Fruit fly (Drosophila melanogaster): ENCODE measurements around the gene omd.
A peak's percentile ranks its signal among the peaks of the same experiment; 100 is the strongest.

Gene omd

DNA sequence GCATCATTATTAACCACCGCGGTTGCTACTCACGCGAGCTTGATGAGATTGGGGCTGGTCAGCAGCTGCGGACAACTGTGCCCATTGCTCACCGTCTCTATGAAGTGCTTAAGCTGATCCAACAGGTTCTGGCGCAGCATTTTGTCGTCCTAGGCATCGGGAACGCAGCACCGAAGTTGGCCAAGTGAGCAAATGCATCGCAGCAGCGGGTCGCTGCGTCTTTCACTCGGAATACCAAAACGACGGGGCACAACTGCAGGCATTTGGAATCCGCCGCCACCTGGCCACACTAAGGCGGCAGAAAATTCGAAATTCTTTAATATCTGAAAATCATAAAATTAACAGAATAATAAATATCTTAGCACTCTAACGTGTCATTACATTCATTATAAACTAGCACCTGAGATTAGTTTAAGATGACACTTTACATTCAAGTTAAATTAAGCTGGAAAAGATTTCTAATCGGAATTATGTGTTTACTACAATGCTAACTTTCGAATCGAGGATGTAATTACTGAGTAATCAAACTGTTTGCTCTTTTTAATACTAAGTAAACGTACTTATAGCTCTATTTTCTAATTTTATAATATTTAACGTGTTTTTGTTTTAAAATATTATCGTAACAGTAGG is 3.9 kb downstream of the omd start:
- no peak for TF ChIP-seq CG17801 (GFP tag; optimal IDR thresholded peaks at IDR 0.05; ENCODE audit: partially characterized antibody)

DNA sequence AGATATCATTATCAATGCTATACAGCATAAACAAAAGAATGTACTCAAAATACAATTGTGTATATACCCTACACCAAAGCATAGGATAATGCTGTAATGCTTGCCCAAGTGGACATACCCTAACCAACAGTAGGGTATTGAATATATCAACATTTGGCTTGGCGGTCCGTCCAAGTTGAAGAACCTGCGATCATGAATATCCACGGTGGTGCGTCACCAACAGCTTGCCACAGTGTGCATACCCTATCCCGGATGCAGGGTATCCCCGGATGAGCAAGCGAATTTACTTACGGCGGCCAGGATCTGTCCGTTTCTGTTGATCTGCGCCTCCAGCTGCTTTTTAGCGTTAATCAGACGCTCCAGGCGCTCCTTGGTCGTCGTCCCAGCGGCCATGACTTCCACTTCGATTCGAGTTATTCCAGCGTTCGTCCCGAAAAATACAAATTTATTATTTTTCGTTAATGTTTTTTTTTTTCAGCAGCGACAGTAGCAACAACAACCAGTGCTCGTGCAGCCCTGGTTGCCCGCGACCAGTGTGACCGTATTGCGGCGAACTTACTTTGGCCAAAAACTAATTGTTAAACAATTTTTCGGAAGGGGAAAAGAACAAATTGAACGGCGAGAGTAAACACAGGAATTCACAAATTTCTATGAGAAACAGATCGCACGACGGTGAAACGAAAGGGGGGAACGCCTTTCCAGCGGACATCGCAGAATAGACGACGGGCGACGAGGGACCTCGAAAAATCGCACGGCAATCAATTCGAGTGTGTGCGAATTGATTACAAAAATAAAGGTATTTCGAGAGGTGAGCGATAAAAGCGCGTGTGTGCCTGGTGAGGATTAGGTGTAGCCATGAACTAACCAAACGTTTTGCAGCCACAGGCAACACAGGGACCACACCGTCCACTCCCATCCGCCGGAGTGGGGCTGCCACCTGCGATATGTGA is 10.6 kb downstream of the omd start, which contains the start of the genes Lkb1 and CG9588:
Gene Lkb1 (plus strand): TSS at position 413 of the 950 bp plus-strand sequence.
Gene CG9588 (minus strand): TSS at position 545 of the 950 bp plus-strand sequence.
- TF ChIP-seq CG17801 (GFP tag; optimal IDR thresholded peaks at IDR 0.05; ENCODE audit: partially characterized antibody), result no peak

DNA sequence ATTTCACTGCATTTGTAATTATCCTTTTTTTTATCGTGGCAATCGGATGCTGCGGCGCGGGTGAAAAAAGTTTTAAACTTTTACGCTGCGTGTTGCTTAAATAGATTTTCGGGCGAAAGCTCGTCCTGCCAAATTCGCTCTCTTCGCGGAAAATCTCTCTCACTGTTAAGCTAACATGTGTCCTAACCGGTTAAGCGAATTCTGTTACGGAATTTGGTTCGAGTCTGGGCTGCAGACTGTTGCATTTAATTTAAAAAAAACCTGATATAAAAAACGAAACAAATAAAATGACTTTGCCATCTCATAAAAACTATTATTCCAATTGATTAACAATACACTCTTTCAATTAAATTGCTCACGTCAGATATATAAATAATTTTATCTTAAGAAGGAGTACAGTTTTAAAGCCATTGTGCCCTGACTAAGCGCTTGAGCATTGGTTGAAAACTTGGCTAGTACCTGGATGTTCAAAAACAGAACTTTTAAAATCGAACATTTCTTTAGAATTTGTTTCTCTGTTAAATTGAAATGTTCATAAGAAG is 12.4 kb downstream of the omd start, which contains the start of gene Task6:
Gene Task6 (minus strand): TSS at position 51 of the 542 bp plus-strand sequence.
- TF ChIP-seq CG17801 (GFP tag; optimal IDR thresholded peaks at IDR 0.05; ENCODE audit: partially characterized antibody), result no peak

DNA sequence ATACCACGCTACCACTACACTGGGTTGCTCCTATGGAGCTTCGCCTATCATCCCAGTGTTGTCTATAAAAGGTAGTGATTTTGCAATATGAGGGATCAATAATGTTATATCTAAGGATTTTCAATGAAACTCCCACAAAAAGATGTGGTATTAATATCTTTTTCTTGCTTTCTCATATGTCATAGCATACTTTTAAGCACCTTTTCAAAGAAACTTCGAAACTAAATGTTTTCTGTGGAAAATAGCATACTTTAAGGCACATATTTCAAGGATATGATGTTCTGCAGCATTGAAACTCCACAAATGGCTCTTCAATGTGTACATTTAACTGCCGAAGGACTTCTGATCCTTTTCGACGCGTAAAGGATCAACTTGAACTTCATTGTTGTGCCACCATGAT is 14.1 kb downstream of the omd start:
- TF ChIP-seq CG17801 (GFP tag; optimal IDR thresholded peaks at IDR 0.05; ENCODE audit: partially characterized antibody), result no peak

DNA sequence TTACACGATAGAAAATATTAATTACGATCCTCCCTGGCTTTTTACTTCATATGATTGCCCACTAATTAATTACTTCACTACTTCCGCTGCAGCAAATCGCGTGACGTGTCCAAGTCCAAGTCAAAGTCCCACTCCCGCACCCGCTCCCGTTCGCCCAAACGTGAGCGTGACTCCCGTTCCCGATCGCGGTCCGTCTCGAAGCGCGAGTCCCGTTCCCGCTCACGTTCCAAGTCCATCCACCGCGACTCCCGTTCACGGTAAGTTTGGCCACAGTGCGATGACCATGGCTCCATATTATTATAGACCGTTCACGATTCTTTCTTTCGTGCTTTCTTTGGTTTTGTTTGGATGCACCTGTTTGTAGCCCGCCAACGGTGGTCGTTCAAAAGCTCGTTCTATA is 21.0 kb downstream of the omd start:
- TF ChIP-seq CG17801 (GFP tag; optimal IDR thresholded peaks at IDR 0.05; ENCODE audit: partially characterized antibody), result no peak

DNA sequence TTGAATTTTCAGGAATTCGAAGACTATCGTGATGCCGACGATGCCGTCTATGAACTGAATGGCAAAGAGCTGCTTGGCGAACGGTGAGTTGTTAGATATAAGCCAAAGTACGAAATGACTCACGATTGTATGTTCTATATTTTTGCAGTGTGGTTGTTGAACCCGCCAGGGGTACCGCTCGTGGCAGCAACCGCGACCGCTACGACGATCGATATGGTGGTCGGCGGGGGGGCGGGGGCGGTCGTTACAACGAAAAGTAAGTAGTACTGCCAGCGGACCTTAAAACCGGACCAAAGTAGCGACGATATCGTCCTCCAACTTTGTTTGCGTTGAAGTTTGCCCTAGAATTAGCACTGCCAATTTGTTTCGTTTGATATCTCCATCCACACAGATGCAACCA is 24.9 kb downstream of the omd start:
- no peak for TF ChIP-seq CG17801 (GFP tag; optimal IDR thresholded peaks at IDR 0.05; ENCODE audit: partially characterized antibody)

DNA sequence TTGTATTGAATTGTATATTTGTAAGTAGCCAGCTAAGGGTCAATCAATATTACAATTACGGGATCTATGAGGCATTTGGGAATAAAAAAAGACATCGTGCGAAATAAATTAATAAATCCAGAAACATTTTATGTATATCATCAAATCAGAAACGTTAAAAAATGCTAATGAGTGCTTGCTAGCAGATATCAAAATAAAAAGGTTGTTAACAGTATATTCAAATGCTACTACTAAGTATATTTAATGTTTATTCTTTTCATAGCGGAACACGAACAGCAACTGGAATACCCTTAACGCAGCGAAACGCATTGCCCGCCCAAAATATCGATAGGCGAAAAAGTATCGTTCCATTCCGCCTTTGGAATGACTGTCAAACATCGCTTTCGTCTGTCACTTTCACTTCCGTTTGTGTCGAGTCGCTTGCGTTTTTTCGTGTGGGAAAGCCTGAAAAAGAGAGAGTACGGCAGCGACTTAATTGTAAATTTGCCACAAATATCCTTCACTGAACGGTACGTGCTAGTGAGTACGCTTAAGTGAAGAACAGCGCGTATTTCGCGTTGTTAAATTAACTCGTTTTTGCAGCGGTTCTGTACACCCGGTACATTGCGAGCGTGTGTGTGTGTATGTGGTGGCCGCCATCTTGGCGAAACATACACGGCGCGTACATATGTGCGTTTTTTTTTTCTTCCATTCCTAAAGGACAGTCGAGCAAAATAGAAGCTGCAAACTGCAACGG is 25.9 kb downstream of the omd start, which contains the start of gene B52:
Gene B52 (plus strand): TSS at position 388 of the 736 bp plus-strand sequence.
- peak; percentile 88 for TF ChIP-seq CG17801 (GFP tag; optimal IDR thresholded peaks at IDR 0.05; ENCODE audit: partially characterized antibody)

DNA sequence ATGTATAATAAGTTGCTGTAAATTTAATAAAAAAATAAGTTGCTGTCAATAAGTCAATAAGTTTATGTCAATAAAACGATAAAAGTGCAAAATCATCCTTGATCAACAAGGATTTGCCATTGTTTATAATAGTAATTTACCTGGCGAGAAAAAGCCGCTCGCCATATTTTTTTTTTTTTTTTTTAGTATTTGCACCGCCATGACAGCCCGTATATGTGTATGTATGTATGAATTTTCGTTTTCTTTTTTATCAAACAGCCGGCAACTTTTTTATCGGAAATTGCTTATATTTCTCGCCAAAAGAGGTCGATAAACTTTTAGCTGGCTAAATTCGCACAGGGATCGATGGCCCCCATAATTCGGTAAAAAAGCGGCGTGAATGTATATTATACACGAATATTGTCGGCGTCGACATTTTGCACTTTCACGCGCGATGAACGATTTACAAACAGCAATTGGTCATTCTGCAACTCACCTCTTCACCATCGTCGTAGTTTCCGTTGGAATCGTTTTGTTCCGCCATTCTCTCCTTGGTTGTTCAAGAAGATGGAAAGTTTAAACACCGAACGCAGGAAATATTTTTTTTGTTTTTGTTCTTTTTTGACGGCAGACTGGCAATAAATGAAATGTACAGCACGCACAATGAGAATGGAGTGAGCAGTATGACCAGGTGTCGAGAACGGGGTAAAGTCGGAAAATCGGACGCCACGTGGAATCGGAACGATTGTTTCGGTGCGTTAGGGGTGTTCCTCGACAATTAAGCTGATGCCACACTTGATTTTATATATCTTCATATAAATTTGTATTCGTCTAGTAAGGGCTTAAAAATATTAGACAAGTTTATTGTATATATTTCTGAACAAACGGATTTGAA is 26.9 kb downstream of the omd start, which contains the start of gene Hrb87F:
Gene Hrb87F (minus strand): TSS at position 667 of the 874 bp plus-strand sequence.
- TF ChIP-seq CG17801 (GFP tag; optimal IDR thresholded peaks at IDR 0.05; ENCODE audit: partially characterized antibody), result peak; percentile 51

DNA sequence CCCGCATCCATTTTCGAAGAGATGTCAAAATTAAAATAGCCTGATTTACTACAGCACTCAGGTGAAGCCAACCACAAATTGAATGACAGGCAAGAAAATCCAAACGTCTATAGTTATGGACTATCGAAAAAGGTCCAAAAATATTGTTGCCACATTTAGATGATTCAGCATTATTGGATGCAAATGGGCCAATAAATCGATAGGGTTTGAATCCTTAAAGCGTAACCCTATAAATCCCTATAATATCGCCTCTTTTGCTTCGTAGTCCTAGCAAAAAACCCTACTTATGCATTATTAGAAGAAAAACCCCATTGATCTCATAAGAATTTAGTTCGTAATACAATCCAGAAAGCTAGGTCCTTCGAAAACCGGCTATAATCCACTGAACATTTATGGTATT is 30.7 kb downstream of the omd start, which contains the start of gene Rbp4:
Gene Rbp4 (minus strand): TSS at position 101 of the 400 bp plus-strand sequence.
- no peak for TF ChIP-seq CG17801 (GFP tag; optimal IDR thresholded peaks at IDR 0.05; ENCODE audit: partially characterized antibody)

DNA sequence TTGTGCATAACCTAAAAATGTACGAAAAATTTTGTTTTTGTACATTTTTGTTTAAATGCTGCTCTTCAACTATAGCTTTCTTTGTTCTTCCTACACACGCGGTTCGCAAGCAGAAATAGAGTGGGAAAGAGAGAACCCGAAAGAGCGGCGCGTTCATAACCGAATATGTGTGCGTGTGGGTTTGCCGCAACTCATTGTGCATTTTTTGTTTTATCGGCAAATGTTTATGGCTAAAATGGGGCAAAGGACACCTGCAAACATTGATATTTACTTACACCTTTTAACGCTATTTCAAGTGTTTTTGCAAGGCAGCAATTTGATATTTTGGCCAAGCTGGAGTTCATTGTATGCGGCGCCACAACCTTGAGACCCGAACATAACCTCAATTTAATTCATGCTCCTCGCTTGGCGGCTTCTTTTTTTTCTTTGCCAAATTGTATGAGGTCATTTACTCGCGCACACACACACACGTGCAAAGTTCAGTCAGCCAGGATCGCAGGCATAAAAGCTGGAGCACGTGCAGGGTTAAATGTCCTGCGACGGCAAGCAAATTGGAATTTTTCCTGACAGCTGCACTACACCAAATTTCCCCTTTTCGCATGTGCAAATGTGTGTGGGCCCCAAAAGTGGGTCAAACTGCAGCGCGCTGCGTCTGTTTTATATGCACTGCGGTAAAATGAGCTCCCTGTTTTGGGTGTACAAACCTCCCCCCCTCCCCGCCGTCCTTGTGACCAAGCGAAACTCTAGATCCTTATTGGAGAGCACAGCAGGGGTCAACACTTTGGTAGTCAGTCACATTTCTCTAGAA is 39.1 kb downstream of the omd start:
- TF ChIP-seq CG17801 (GFP tag; optimal IDR thresholded peaks at IDR 0.05; ENCODE audit: partially characterized antibody), result no peak

DNA sequence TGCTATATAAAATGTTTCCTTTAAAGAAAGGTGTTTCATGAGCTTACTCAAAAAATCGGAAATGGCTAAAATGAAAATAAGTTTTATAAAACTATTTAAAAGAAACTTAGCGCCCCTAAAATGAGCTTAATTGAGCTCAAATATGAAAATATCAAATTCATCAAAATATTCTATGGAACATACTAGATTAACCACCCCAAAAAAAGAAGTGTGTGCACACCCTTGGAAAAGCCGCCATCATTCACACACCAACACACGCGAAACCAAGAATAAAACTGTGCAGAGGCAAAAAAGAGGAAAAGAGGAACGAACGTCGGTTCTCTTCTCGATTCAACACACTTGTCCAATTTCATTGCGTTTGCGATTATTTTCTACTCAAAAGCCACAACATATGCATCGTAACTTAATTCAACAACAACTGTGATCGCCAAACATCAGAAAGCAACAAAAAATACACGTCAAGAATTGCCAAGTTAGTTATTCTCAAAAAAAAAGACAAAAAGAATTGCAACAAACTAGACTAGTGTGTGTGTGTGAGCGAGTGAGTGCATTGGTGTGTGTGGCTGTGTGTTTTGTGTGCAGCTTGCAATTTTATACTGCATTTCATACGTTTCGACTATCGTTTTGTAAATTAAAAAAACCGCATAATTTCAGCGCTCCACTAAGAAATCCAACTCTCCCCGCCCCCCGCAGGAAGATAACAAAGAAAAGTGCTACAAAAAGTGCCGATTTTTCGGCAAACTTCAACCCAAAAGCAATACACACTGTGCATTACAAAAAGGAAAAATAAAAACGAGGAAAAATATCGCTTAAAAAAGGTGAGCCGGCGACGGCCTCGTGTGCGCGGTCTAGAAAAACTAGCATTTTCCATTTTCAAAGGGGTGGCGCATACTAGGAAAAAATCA is 40.0 kb downstream of the omd start, which contains the start of gene rin:
Gene rin (plus strand): TSS at position 276 of the 905 bp plus-strand sequence.
- peak; percentile 64 for TF ChIP-seq CG17801 (GFP tag; optimal IDR thresholded peaks at IDR 0.05; ENCODE audit: partially characterized antibody)

DNA sequence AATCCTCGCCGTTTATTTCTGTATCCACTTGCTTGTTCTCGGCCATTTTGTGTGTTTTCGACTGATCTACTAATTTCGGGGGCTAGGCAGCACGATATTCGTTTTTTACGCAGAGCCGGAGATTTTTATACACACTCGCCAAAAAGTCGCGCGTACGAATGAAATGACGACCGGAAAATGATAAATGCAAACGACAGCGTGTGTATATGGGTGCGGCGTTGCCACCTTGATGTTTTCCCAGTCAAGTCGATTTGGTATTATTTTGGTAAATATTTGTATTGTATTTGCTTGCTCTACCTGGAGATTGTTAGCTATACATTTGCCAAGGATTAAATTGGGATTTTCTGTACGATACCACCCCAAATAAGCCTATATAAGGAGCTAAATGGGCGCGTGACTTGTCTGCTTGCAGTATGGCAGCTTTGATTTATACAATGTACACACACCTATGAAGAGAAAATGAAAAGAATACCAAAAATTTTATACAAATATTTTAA is 41.1 kb downstream of the omd start, which contains the start of gene sqd:
Gene sqd (minus strand): TSS at position 431 of the 497 bp plus-strand sequence.
- TF ChIP-seq CG17801 (GFP tag; optimal IDR thresholded peaks at IDR 0.05; ENCODE audit: partially characterized antibody), result peak; percentile 70
